Fruit fly (Drosophila melanogaster): Measurements from ENCODE around the gene CG14130.

CG14130 gene

DNA sequence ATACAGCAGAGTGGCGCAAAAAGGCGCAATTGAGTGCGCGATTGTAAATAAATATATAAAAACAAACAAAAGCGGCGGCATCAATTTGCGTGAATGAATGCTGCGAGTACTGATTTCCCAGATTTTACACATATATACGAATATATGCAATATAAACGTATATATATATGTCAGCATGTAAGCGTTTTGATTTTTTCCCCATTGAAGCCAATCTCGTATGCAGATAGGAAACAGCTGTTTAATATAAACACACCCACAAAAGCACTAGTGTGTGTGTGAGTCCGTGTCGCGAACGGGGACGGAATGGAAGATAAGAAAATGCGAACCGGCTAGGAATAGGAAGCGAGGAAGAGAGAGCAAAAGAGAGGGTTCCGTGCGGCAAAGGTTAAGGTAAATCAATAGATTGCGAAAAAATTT is 26.3 kb upstream of the CG14130 start (continued):
- TF ChIP-seq nerfin-2 (GFP tag; IDR thresholded peaks at IDR 0.05; ENCODE audit: partially characterized antibody) (no peak), B-H1 (GFP tag; IDR thresholded peaks at IDR 0.05) (no peak), bigmax (GFP tag; optimal IDR thresholded peaks at IDR 0.05) (no peak), slou (GFP tag; optimal IDR thresholded peaks at IDR 0.05) (no peak), CG8281 (tag; optimal IDR thresholded peaks at IDR 0.05) (no peak), fd64A (GFP tag; optimal IDR thresholded peaks at IDR 0.05) (no peak), CG34422 (GFP tag; IDR thresholded peaks at IDR 0.05) (peak; percentile 40; the same call in 1 of the 3 replicates), CG17328 (GFP tag; IDR thresholded peaks at IDR 0.05) (no peak), ato (GFP tag; IDR thresholded peaks at IDR 0.05; ENCODE audit: partially characterized antibody) (no peak), nom (GFP tag; optimal IDR thresholded peaks at IDR 0.05) (no peak), Gsc (GFP tag; IDR thresholded peaks at IDR 0.05) (no peak), crp (GFP tag; optimal IDR thresholded peaks at IDR 0.05) (peak in 1 of 2 experiments; percentile 76)

DNA sequence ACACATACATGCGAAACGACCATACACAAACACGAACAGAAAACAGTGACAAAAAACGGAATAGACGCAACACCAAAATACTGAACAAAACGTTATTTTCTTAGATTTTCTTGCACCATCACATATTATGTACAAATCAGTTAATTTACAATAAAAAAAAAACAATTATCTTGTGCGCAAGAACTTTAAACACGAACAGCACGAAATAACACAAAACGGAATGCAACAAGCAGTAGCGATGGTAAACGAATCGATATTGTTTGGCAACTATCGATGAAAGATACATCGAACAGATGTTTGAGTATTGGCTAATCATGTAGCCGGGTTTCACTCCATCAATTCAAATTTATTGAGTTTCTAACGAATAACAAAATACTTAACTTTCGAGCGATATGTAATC is 25.5 kb upstream of the CG14130 start, which contains the start of gene Pi3K68D:
TSS of gene Pi3K68D (minus strand) at position 241 of the 400 bp plus-strand sequence.
- TF ChIP-seq Ets97D (GFP tag; optimal IDR thresholded peaks at IDR 0.05), result peak; percentile 83
- TF ChIP-seq mam (GFP tag; optimal IDR thresholded peaks at IDR 0.05), result peak; percentile 21
- TF ChIP-seq CG16813 (GFP tag; IDR thresholded peaks at IDR 0.05; ENCODE audit: partially characterized antibody), result peak; percentile 94
- TF ChIP-seq CG2116 (GFP tag; optimal IDR thresholded peaks at IDR 0.05), result peak; percentile 83
- TF ChIP-seq nmo (GFP tag; optimal IDR thresholded peaks at IDR 0.05), result peak; percentile 68
- peak; percentile 97 for TF ChIP-seq BEAF-32 (GFP tag; optimal IDR thresholded peaks at IDR 0.05)
- TF ChIP-seq CG33213 (GFP tag; optimal IDR thresholded peaks at IDR 0.05), result peak; percentile 31
- peak; percentile 89 for TF ChIP-seq Dll (GFP tag; IDR thresholded peaks at IDR 0.05; ENCODE audit: partially characterized antibody)
- no peak for TF ChIP-seq Nf-YC (tag; optimal IDR thresholded peaks at IDR 0.05)
- no peak for TF ChIP-seq CG9437 (GFP tag; optimal IDR thresholded peaks at IDR 0.05)
- TF ChIP-seq CG13624 (GFP tag; optimal IDR thresholded peaks at IDR 0.05), result peak; percentile 52
- peak; percentile 12 for TF ChIP-seq Hsf (GFP tag; optimal IDR thresholded peaks at IDR 0.05)
- peak; percentile 85 for TF ChIP-seq ewg (GFP tag; optimal IDR thresholded peaks at IDR 0.05)
- peak; percentile 84 for TF ChIP-seq CG15514 (GFP tag; optimal IDR thresholded peaks at IDR 0.05)
- TF ChIP-seq CG8924 (tag; optimal IDR thresholded peaks at IDR 0.05), result peak; percentile 27
- peak; percentile 63 for TF ChIP-seq MBD-R2 (GFP tag; IDR thresholded peaks at IDR 0.05)
- TF ChIP-seq CG13287 (GFP tag; IDR thresholded peaks at IDR 0.05; ENCODE audit: partially characterized antibody), result peak; percentile 95
- peak; percentile 86 for TF ChIP-seq sna (GFP tag; IDR thresholded peaks at IDR 0.05; ENCODE audit: partially characterized antibody)
- TF ChIP-seq pzg (GFP tag; optimal IDR thresholded peaks at IDR 0.05), result peak; percentile 96
- no peak for TF ChIP-seq CG1024 (GFP tag; IDR thresholded peaks at IDR 0.05)
- TF ChIP-seq CG4282 (GFP tag; optimal IDR thresholded peaks at IDR 0.05), result peak; percentile 46
- TF ChIP-seq Gug (GFP tag; IDR thresholded peaks at IDR 0.05), result no peak
- TF ChIP-seq crp (GFP tag; optimal IDR thresholded peaks at IDR 0.05), result peak in 1 of 2 experiments; percentile 65
- peak; percentile 47; the same call in 1 of the 2 replicates for TF ChIP-seq CG3847 (GFP tag; IDR thresholded peaks at IDR 0.05)
- peak; percentile 97 for TF ChIP-seq Bgb (GFP tag; IDR thresholded peaks at IDR 0.05; ENCODE audit: partially characterized antibody)
- peak; percentile 47 for TF ChIP-seq phol (tag; optimal IDR thresholded peaks at IDR 0.05)
- TF ChIP-seq Dref (GFP tag; IDR thresholded peaks at IDR 0.05), result peak; percentile 94
- TF ChIP-seq ato (GFP tag; IDR thresholded peaks at IDR 0.05; ENCODE audit: partially characterized antibody), result peak; percentile 77
- TF ChIP-seq CG3838 (GFP tag; optimal IDR thresholded peaks at IDR 0.05), result peak; percentile 50
- peak; percentile 92 for TF ChIP-seq unc-4 (GFP tag; IDR thresholded peaks at IDR 0.05; ENCODE audit: partially characterized antibody)
- TF ChIP-seq CG7987 (GFP tag; optimal IDR thresholded peaks at IDR 0.05), result peak; percentile 15
- peak; percentile 92 for TF ChIP-seq Scr (GFP tag; IDR thresholded peaks at IDR 0.05; ENCODE audit: partially characterized antibody)
- TF ChIP-seq trem (tag; optimal IDR thresholded peaks at IDR 0.05), result peak; percentile 83
- TF ChIP-seq Adf1 (GFP tag; IDR thresholded peaks at IDR 0.05), result no peak
- no peak for TF ChIP-seq CG3163 (GFP tag; optimal IDR thresholded peaks at IDR 0.05)
- peak; percentile 81 for TF ChIP-seq Lhr (GFP tag; optimal IDR thresholded peaks at IDR 0.05)
- TF ChIP-seq CG8089 (GFP tag; optimal IDR thresholded peaks at IDR 0.05), result no peak
- TF ChIP-seq CG17829 (tag; optimal IDR thresholded peaks at IDR 0.05), result peak; percentile 66

All from whole organism, embryonic.